Fruit fly (Drosophila melanogaster) ovary, adult (tissue): ENCODE results near the gene CG3009.
A peak's percentile ranks its signal among the peaks of the same experiment; 100 is the strongest.

ENCODE experiments used
- CG17801 ChIP-seq: fragments of 200-800 bp; optimal IDR thresholded peaks from 2 replicates; lab custom pipeline; 2019; ENCODE audit warnings: missing biosample characterization, mild to moderate bottlenecking, missing genetic modification characterization, moderate library complexity; ENCODE audit not compliant: partially characterized antibody

CG3009 gene

dm6 chrX:4666650-4667360 is at the start of gene CG3009:
Gene CG3009, minus strand, starts transcription at chrX:4666700.
- TF ChIP-seq CG17801, result peak; percentile 91

dm6 chrX:4707237-4708066 is 41.0 kb upstream of the CG3009 start, which contains the start of gene Proc-R:
Gene Proc-R, plus strand, starts transcription at chrX:4707916.
- no peak for TF ChIP-seq CG17801

- no peak for TF ChIP-seq CG17801
Measured at dm6 chrX:4705009-4705408, 38.5 kb upstream of the CG3009 start, which contains the start of gene CG7024. Gene CG7024, plus strand, starts transcription at chrX:4705309.

dm6 chrX:4702804-4703414 is 36.4 kb upstream of the CG3009 start:
- no peak for TF ChIP-seq CG17801

dm6 chrX:4702118-4702517 is 35.6 kb upstream of the CG3009 start, which contains the start of gene Pdha:
Gene Pdha, plus strand, starts transcription at chrX:4702284.
- TF ChIP-seq CG17801, result no peak

dm6 chrX:4699775-4700174 is 33.3 kb upstream of the CG3009 start:
- no peak for TF ChIP-seq CG17801

- no peak for TF ChIP-seq CG17801
Measured at dm6 chrX:4699370-4699769, 32.9 kb upstream of the CG3009 start.

dm6 chrX:4694104-4694503 is 27.6 kb upstream of the CG3009 start:
- TF ChIP-seq CG17801, result no peak

dm6 chrX:4692963-4693362 is 26.5 kb upstream of the CG3009 start:
- no peak for TF ChIP-seq CG17801

- no peak for TF ChIP-seq CG17801
Measured at dm6 chrX:4691226-4691625, 24.7 kb upstream of the CG3009 start.

- no peak for TF ChIP-seq CG17801
Measured at dm6 chrX:4690767-4691166, 24.3 kb upstream of the CG3009 start.

dm6 chrX:4687778-4688399 is 21.4 kb upstream of the CG3009 start, which contains the start of gene ctp:
Gene ctp, plus strand, starts transcription at chrX:4687800.
- TF ChIP-seq CG17801, result peak; percentile 81

- no peak for TF ChIP-seq CG17801
Measured at dm6 chrX:4686723-4687122, 20.2 kb upstream of the CG3009 start, which contains the start of gene Pp2C1. Gene Pp2C1, minus strand, starts transcription at chrX:4686903.

- peak; percentile 94 for TF ChIP-seq CG17801
Measured at dm6 chrX:4686150-4686549, 19.6 kb upstream of the CG3009 start.

- peak; percentile 86 for TF ChIP-seq CG17801
Measured at dm6 chrX:4684444-4684924, 18.0 kb upstream of the CG3009 start.

dm6 chrX:4679813-4680381 is 13.4 kb upstream of the CG3009 start:
- peak; percentile 57 for TF ChIP-seq CG17801
